Fruit fly (Drosophila melanogaster): ENCODE data around the gene bap.

Gene bap

DNA sequence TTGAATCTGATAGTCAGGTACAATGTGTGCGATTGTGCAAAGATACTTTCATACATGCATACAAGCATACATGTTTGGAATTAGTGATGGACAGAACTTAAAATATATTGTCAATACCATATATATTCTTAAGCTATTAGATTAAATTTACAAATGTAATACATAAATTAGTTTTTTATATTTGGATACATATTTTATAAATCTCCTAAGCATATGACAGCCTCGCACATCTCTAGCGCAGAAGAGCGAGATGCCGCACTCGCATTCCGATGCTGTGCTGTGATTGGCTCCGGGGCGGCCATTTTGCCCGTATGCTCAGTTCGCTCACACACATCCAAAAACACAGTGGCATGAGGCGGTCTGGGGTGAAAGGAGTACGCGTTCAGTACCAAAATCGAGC lies 10.1 kb upstream of the bap start, which contains the start of gene tin (continued):
- peak; percentile 67 for TF ChIP-seq CG12071 (GFP tag; optimal IDR thresholded peaks at IDR 0.05)
- no peak for TF ChIP-seq CG1647 (GFP tag; optimal IDR thresholded peaks at IDR 0.05)
- TF ChIP-seq CG12155 (GFP tag; optimal IDR thresholded peaks at IDR 0.05) = peak; percentile 84
- peak; percentile 82; the same call in 1 of the 2 replicates for TF ChIP-seq dan (GFP tag; IDR thresholded peaks at IDR 0.05)
- TF ChIP-seq D19A (tag; optimal IDR thresholded peaks at IDR 0.05) = peak; percentile 92
- peak; percentile 37 for TF ChIP-seq TFAM (GFP tag; optimal IDR thresholded peaks at IDR 0.05)
- TF ChIP-seq CG10147 (GFP tag; optimal IDR thresholded peaks at IDR 0.05) = peak; percentile 79
- TF ChIP-seq CG15601 (tag; optimal IDR thresholded peaks at IDR 0.05) = peak; percentile 93
- TF ChIP-seq CG2875 (GFP tag; optimal IDR thresholded peaks at IDR 0.05) = peak; percentile 90
- TF ChIP-seq CG10274 (GFP tag; optimal IDR thresholded peaks at IDR 0.05) = peak; percentile 49
- no peak for TF ChIP-seq z (GFP tag; IDR thresholded peaks at IDR 0.05)
- peak; percentile 92 for TF ChIP-seq CG4404 (GFP tag; IDR thresholded peaks at IDR 0.05)
- TF ChIP-seq Poxn (GFP tag; IDR thresholded peaks at IDR 0.05) = peak; percentile 58; the same call in 1 of the 2 replicates
- peak; percentile 57 for TF ChIP-seq gcm2 (GFP tag; optimal IDR thresholded peaks at IDR 0.05)
- TF ChIP-seq nerfin-1 (tag; optimal IDR thresholded peaks at IDR 0.05) = peak; percentile 98
- TF ChIP-seq prd (optimal IDR thresholded peaks at IDR 0.05) = no peak
- TF ChIP-seq prd (GFP tag; IDR thresholded peaks at IDR 0.05) = peak; percentile 98
- peak; percentile 31 for TF ChIP-seq CG8944 (GFP tag; optimal IDR thresholded peaks at IDR 0.05)
- TF ChIP-seq CG10979 (tag; optimal IDR thresholded peaks at IDR 0.05) = peak; percentile 96
- peak; percentile 14; the same call in 1 of the 3 replicates for TF ChIP-seq CG14860 (GFP tag; IDR thresholded peaks at IDR 0.05; ENCODE audit: partially characterized antibody)
- TF ChIP-seq CG12299 (tag; optimal IDR thresholded peaks at IDR 0.05) = peak; percentile 92
- peak; percentile 96 for TF ChIP-seq CG18262 (tag; optimal IDR thresholded peaks at IDR 0.05)
- TF ChIP-seq kni (GFP tag; optimal IDR thresholded peaks at IDR 0.05) = peak; percentile 68
- TF ChIP-seq CG17186 (GFP tag; optimal IDR thresholded peaks at IDR 0.05) = peak; percentile 55
- peak; percentile 25 for TF ChIP-seq schlank (tag; optimal IDR thresholded peaks at IDR 0.05)
- TF ChIP-seq Nf-YB (GFP tag; optimal IDR thresholded peaks at IDR 0.05) = peak; percentile 99
- TF ChIP-seq dysf (GFP tag; IDR thresholded peaks at IDR 0.05) = peak; percentile 95
- peak; percentile 87 for TF ChIP-seq CG1529 (GFP tag; optimal IDR thresholded peaks at IDR 0.05)
- peak; percentile 99 for TF ChIP-seq Nf-YC (tag; optimal IDR thresholded peaks at IDR 0.05)
- TF ChIP-seq zfh2 (GFP tag; optimal IDR thresholded peaks at IDR 0.05) = peak; percentile 29
- peak; percentile 98 for TF ChIP-seq gcm (GFP tag; optimal IDR thresholded peaks at IDR 0.05)
- no peak for TF ChIP-seq Myb (GFP tag; optimal IDR thresholded peaks at IDR 0.05)
- TF ChIP-seq CG10209 (GFP tag; optimal IDR thresholded peaks at IDR 0.05) = peak; percentile 93
- peak; percentile 58 to 91 for TF ChIP-seq Hr51 (GFP tag; optimal IDR thresholded peaks at IDR 0.05)
- peak; percentile 93 for TF ChIP-seq CG12769 (tag; optimal IDR thresholded peaks at IDR 0.05)
- TF ChIP-seq mld (GFP tag; IDR thresholded peaks at IDR 0.05; ENCODE audit: partially characterized antibody) = no peak
- peak; percentile 78 for TF ChIP-seq CG9817 (tag; optimal IDR thresholded peaks at IDR 0.05)
- peak; percentile 88 for TF ChIP-seq bcd (GFP tag; optimal IDR thresholded peaks at IDR 0.05)
- TF ChIP-seq crol (GFP tag; IDR thresholded peaks at IDR 0.05) = peak; percentile 55
- peak; percentile 91 for TF ChIP-seq CG10267 (tag; optimal IDR thresholded peaks at IDR 0.05)
- TF ChIP-seq dmrt99B (tag; optimal IDR thresholded peaks at IDR 0.05) = peak; percentile 92
- TF ChIP-seq Sox100B (GFP tag; optimal IDR thresholded peaks at IDR 0.05) = peak; percentile 90
- TF ChIP-seq sob (GFP tag; IDR thresholded peaks at IDR 0.05) = peak; percentile 95
- TF ChIP-seq CG8388 (GFP tag; optimal IDR thresholded peaks at IDR 0.05) = peak; percentile 95
- no peak for TF ChIP-seq CG3163 (GFP tag; optimal IDR thresholded peaks at IDR 0.05)
- TF ChIP-seq CG9797 (GFP tag; optimal IDR thresholded peaks at IDR 0.05) = peak; percentile 40
- TF ChIP-seq Dp (GFP tag; optimal IDR thresholded peaks at IDR 0.05) = peak; percentile 1
- peak; percentile 25 to 60 for TF ChIP-seq Pdp1 (GFP tag; optimal IDR thresholded peaks at IDR 0.05)
- TF ChIP-seq sc (optimal IDR thresholded peaks at IDR 0.05) = no peak
- peak; percentile 79 for TF ChIP-seq sc (GFP tag; optimal IDR thresholded peaks at IDR 0.05)
